Fruit fly (Drosophila melanogaster): ENCODE data around the gene jb.

DNA sequence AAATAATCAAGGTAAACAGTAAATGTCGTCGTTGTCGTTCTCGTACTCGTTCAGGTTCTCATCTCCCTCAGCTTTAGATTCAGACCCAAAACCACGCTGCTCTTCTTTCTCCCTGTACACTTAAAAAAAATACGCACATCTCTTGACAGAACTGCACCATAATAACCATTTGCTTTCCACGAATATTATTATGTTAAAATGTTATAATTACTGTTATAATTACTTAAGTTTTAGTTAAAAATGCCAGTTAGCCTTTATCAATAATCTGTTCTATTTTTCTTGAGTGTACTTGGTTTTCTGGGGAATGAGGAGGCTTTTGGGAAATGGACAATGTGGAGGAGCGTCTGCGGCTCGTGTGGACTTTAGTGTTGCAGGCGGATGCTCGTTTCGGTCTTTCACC lies 48.4 kb downstream of the jb start:
- TF ChIP-seq achi (GFP tag; optimal IDR thresholded peaks at IDR 0.05) (no peak), net (GFP tag; optimal IDR thresholded peaks at IDR 0.05) (no peak), lz (GFP tag; optimal IDR thresholded peaks at IDR 0.05) (no peak), CG10631 (GFP tag; optimal IDR thresholded peaks at IDR 0.05) (no peak), Met (GFP tag; optimal IDR thresholded peaks at IDR 0.05) (no peak), fkh (GFP tag; optimal IDR thresholded peaks at IDR 0.05) (no peak), CG32006 (GFP tag; optimal IDR thresholded peaks at IDR 0.05) (no peak)

Data from whole organism, prepupa.